Fruit fly (Drosophila melanogaster): ENCODE measurements around the gene CG15530.

Gene CG15530

DNA sequence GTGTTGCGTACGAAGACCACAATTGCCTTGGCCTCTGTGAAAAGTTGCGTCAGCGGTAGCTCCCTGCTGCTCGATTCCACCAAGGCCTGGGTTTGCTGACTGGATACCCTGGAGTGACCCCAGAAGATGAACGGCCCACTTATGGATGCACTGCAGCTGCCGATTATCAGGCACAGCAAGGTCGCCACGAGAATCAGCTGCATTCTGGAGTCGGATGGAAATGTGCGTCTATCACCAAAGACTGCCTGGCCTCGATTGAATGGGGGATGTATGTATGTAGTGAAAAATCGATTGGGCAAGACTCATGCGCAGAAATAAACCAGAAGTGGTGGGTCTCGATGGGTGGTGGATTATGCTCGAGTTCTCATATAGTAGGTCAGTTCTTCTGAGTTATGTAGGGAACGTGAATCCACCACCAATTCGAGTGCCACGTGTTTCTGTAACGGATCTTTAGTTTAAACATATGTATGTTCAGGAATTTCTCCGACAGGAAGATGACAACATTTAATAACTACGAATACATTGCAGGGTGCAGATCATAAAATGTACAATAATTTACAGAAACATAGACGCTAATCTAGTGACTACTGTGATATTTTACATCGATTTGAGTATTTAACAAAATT, 11.4 kb upstream of the CG15530 start, which contains the start of gene VhaAC45RP:
VhaAC45RP (minus strand) TSS at position 261 of the 626 bp plus-strand sequence.
- TF ChIP-seq psq (optimal IDR thresholded peaks at IDR 0.05) (no peak), Dll (optimal IDR thresholded peaks at IDR 0.05) (no peak), EcR (GFP tag; optimal IDR thresholded peaks at IDR 0.05) (no peak), usp (GFP tag; optimal IDR thresholded peaks at IDR 0.05) (no peak), pan (optimal IDR thresholded peaks at IDR 0.05) (no peak), CG8478 (optimal IDR thresholded peaks at IDR 0.05) (no peak)

DNA sequence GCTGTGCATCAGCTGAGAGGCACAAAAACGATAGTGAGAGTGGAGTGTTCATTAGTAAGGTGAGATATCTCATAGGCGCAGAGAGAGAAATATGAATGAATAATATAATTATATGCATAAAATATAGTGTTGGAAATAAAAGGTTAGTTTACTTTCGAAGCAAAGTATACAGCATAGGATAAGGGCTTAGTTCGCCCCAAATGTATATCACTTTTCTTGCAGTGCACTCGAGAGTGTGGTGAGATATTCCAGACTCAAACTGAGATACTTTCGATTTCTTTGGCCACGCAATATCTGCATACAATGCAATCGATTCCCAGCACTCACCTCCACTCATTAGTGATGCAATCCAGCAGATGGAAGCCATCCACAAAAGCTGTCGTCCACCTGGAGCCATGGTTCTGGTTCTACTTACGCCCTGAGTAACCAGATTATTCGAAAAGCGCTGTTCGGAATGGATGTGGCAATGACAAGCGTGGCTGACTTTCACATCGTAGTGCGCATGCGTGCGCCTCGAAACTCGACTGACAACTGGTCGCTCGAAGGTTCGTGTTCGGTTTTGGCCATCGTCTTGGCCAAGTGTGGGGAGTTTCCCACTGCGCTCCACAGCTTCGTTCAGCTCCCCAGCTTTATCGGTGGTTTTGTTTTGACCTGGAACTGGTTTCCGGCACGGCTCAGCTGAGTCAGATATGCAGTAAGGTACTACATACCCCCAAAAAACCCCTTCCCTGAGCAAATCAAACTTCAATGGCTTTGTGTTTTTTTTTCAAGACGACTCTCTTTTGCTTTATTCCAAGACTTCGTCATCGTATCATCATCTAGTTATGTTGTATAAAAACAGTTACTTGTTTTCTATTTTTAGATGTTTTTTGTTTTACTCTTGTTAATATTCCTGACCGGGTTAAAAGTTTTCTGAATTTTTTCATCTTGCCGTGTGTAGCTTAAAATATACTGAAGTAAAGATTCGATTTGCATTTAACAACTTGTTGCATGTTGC, 6.7 kb upstream of the CG15530 start, which contains the start of gene Rsod:
Rsod (minus strand) TSS at position 537 of the 997 bp plus-strand sequence.
- TF ChIP-seq psq (optimal IDR thresholded peaks at IDR 0.05) (no peak), usp (GFP tag; optimal IDR thresholded peaks at IDR 0.05) (no peak), CG8478 (optimal IDR thresholded peaks at IDR 0.05) (no peak), Dll (optimal IDR thresholded peaks at IDR 0.05) (no peak), EcR (GFP tag; optimal IDR thresholded peaks at IDR 0.05) (no peak), pan (optimal IDR thresholded peaks at IDR 0.05) (no peak)

- TF ChIP-seq usp (GFP tag; optimal IDR thresholded peaks at IDR 0.05) (no peak), psq (optimal IDR thresholded peaks at IDR 0.05) (no peak), pan (optimal IDR thresholded peaks at IDR 0.05) (no peak), EcR (GFP tag; optimal IDR thresholded peaks at IDR 0.05) (no peak), Dll (optimal IDR thresholded peaks at IDR 0.05) (no peak), CG8478 (optimal IDR thresholded peaks at IDR 0.05) (no peak)
Measured at dm6 chr3R:30174160-30175002, 3.3 kb upstream of the CG15530 start, which contains the start of gene Mlc2. TSS of gene Mlc2 (minus strand) at chr3R:30174551.

dm6 chr3R:30175045-30175589, 2.6 kb upstream of the CG15530 start:
- no peak for TF ChIP-seq pan (optimal IDR thresholded peaks at IDR 0.05)
- TF ChIP-seq usp (GFP tag; optimal IDR thresholded peaks at IDR 0.05): no peak
- TF ChIP-seq Dll (optimal IDR thresholded peaks at IDR 0.05): no peak
- no peak for TF ChIP-seq EcR (GFP tag; optimal IDR thresholded peaks at IDR 0.05)
- TF ChIP-seq CG8478 (optimal IDR thresholded peaks at IDR 0.05): no peak
- no peak for TF ChIP-seq psq (optimal IDR thresholded peaks at IDR 0.05)

dm6 chr3R:30176314-30176713, 1.4 kb upstream of the CG15530 start:
- TF ChIP-seq CG8478 (optimal IDR thresholded peaks at IDR 0.05): no peak
- no peak for TF ChIP-seq EcR (GFP tag; optimal IDR thresholded peaks at IDR 0.05)
- no peak for TF ChIP-seq usp (GFP tag; optimal IDR thresholded peaks at IDR 0.05)
- TF ChIP-seq pan (optimal IDR thresholded peaks at IDR 0.05): no peak

dm6 chr3R:30179934-30180333, 2.3 kb downstream of the CG15530 start, which contains the start of gene Bet5:
TSS of gene Bet5 (plus strand) at chr3R:30180232.
- TF ChIP-seq Dll (optimal IDR thresholded peaks at IDR 0.05): no peak
- TF ChIP-seq usp (GFP tag; optimal IDR thresholded peaks at IDR 0.05): no peak
- TF ChIP-seq CG8478 (optimal IDR thresholded peaks at IDR 0.05): no peak
- TF ChIP-seq EcR (GFP tag; optimal IDR thresholded peaks at IDR 0.05): no peak
- TF ChIP-seq pan (optimal IDR thresholded peaks at IDR 0.05): no peak
- TF ChIP-seq psq (optimal IDR thresholded peaks at IDR 0.05): no peak

DNA sequence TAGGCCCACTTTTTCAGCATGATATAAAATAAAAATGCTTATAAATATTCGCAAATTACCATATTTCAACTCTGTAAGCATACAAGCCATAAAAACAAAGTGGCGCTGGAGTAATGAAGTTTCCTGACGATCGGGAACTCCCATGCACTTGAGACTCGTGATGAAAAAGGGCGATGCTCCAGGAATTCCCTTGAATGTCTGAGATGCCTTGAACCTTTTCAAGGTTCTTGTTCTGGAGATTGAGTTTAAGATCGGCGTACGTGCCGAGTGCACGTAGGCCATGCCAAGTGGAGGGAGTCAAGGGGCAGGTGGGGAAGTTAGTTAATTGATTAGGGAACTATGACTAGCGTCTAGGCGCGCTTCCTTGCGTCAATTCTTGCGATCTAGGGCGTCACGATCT, 6.2 kb downstream of the CG15530 start:
- no peak for TF ChIP-seq usp (GFP tag; optimal IDR thresholded peaks at IDR 0.05)
- no peak for TF ChIP-seq EcR (GFP tag; optimal IDR thresholded peaks at IDR 0.05)

dm6 chr3R:30189398-30189797, 11.7 kb downstream of the CG15530 start:
- no peak for TF ChIP-seq pan (optimal IDR thresholded peaks at IDR 0.05)
- TF ChIP-seq Dll (optimal IDR thresholded peaks at IDR 0.05): no peak
- no peak for TF ChIP-seq CG8478 (optimal IDR thresholded peaks at IDR 0.05)
- no peak for TF ChIP-seq psq (optimal IDR thresholded peaks at IDR 0.05)
- TF ChIP-seq usp (GFP tag; optimal IDR thresholded peaks at IDR 0.05): no peak
- TF ChIP-seq EcR (GFP tag; optimal IDR thresholded peaks at IDR 0.05): no peak

DNA sequence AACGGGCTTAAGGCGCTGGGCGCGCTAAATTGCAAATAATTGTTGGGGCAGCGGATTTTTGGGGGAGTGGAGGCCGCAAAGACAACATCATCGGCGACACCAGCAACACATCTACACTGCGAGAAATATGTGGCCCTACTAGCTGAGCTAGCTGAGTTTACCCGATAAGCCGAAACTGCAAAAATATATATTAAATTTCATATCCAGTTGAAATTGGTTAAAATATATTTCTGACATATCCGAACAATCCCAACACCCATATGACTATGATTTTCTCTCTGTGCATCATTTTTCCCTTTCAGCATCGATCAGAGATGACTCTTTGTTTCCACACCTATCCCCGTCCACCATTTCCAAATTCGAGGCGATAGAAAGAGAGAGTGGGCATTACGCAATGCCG, 12.2 kb downstream of the CG15530 start:
- TF ChIP-seq pan (optimal IDR thresholded peaks at IDR 0.05) (no peak), Dll (optimal IDR thresholded peaks at IDR 0.05) (peak; percentile 18)

dm6 chr3R:30191047-30191446, 13.4 kb downstream of the CG15530 start, which contains the start of gene CG9747:
TSS of gene CG9747 (minus strand) at chr3R:30191252.
- TF ChIP-seq psq (optimal IDR thresholded peaks at IDR 0.05) (no peak), Dll (optimal IDR thresholded peaks at IDR 0.05) (no peak), CG8478 (optimal IDR thresholded peaks at IDR 0.05) (no peak), usp (GFP tag; optimal IDR thresholded peaks at IDR 0.05) (no peak), pan (optimal IDR thresholded peaks at IDR 0.05) (no peak), EcR (GFP tag; optimal IDR thresholded peaks at IDR 0.05) (no peak)

DNA sequence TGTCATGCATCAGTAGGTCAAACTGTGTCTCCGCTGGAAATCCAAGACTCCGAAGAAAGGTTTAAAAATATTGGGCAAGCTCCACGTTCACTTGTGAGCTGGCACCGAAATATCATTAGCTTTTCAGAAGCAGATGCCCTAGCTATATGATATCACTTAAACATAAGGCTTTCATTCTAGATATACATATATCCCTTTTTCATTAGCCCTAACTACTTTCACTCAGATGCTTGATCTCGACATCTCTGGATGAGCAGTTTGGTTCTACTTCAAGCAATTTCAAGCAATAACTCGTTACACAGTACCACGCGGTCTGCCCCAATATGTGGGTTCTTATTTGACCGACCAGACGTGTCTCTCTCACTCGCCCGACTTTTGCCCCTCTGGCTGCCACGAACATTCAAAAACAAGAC, 13.8 kb downstream of the CG15530 start:
- TF ChIP-seq pan (optimal IDR thresholded peaks at IDR 0.05) (peak; percentile 93), usp (GFP tag; optimal IDR thresholded peaks at IDR 0.05) (no peak), psq (optimal IDR thresholded peaks at IDR 0.05) (no peak)

Measured in whole organism.